Fruit fly (Drosophila melanogaster) whole organism, adult: Measurements from ENCODE around the gene CG9760.

Experiments
- CG5204 ChIP-seq: fragments of 200-800 bp; sonication (Bioruptor generic); optimal IDR thresholded peaks from 2 replicates; lab custom pipeline; 2016; ENCODE audit warnings: missing biosample characterization, missing genetic modification characterization
- CG7101 ChIP-seq: fragments of 200-800 bp; sonication (Bioruptor generic); optimal IDR thresholded peaks from 2 replicates; lab custom pipeline; 2018; ENCODE audit warnings: missing biosample characterization, mild to moderate bottlenecking, missing genetic modification characterization, moderate library complexity
- Clk ChIP-seq: fragments of 200-800 bp; sonication (Bioruptor generic); optimal IDR thresholded peaks from 2 replicates; lab custom pipeline; 2017; ENCODE audit warnings: missing biosample characterization, missing genetic modification characterization
- cic ChIP-seq: fragments of 200-800 bp; sonication (Bioruptor generic); optimal IDR thresholded peaks from 2 replicates; lab custom pipeline; 2017; ENCODE audit warnings: missing biosample characterization, mild to moderate bottlenecking, missing genetic modification characterization, moderate library complexity
- cnc ChIP-seq, 2 experiments: fragments of >200 bp; optimal IDR thresholded peaks; 2 replicates each; lab custom pipeline; 2017
- kay ChIP-seq: fragments of 200-800 bp; sonication (Bioruptor generic); peaks from one replicate; lab custom pipeline; 2016; ENCODE audit warnings: missing biosample characterization, missing genetic modification characterization, borderline replicate concordance
- pad ChIP-seq: fragments of 200-800 bp; sonication (Bioruptor generic); optimal IDR thresholded peaks from 3 replicates; lab custom pipeline; 2017; ENCODE audit warnings: missing biosample characterization, missing genetic modification characterization, mild to moderate bottlenecking, moderate library complexity, missing genetic modification reagents
- toe ChIP-seq: fragments of 200-800 bp; sonication (Bioruptor generic); optimal IDR thresholded peaks from 2 replicates; lab custom pipeline; 2016; ENCODE audit warnings: missing biosample characterization, missing genetic modification characterization

DNA sequence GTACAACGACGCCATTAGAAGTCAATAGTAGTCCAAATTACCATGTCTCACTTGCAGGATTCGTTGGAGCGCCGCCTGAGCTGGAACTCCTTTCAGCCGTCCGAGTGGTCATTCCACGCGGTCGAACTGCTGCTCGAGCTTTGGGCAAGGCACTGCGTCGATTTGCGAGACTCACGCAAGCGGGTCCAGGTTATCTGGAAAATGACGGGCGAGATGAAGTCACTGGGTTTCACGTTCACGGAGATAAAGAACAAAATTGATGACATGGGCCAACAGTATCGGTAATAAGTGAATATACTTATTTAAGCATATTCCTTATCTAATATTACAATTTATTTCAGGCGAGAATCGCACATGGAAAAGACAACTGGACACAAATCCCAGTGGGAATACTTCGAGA lies 44.9 kb downstream of the CG9760 start:
- TF ChIP-seq CG5204 (GFP tag; lab: Kevin White, UChicago) (no peak), toe (GFP tag; lab: Kevin White, UChicago) (no peak), cic (no peak), pad (GFP tag; lab: Kevin White, UChicago) (no peak), Clk (GFP tag; lab: Kevin White, UChicago) (no peak), kay (GFP tag; lab: Kevin White, UChicago) (no peak), CG7101 (no peak), cnc (optimal IDR thresholded peaks at IDR 0.05; lab: Kevin White, UChicago) (no peak)
